Worm (Caenorhabditis elegans): ENCODE measurements around the gene F48F7.5.

The F48F7.5 gene

ce11 chrX:13948810-13949209 is 26.6 kb upstream of the F48F7.5 start, which contains the start of gene alg-1:
Gene alg-1, plus strand, starts transcription at chrX:13949110.
- TF ChIP-seq mab-5 (tag; optimal IDR thresholded peaks at IDR 0.05) (no peak), nhr-2 (tag; optimal IDR thresholded peaks at IDR 0.05) (no peak), pha-4 (tag; optimal IDR thresholded peaks at IDR 0.05) (no peak), ham-2 (GFP tag; optimal IDR thresholded peaks at IDR 0.05) (no peak)

DNA sequence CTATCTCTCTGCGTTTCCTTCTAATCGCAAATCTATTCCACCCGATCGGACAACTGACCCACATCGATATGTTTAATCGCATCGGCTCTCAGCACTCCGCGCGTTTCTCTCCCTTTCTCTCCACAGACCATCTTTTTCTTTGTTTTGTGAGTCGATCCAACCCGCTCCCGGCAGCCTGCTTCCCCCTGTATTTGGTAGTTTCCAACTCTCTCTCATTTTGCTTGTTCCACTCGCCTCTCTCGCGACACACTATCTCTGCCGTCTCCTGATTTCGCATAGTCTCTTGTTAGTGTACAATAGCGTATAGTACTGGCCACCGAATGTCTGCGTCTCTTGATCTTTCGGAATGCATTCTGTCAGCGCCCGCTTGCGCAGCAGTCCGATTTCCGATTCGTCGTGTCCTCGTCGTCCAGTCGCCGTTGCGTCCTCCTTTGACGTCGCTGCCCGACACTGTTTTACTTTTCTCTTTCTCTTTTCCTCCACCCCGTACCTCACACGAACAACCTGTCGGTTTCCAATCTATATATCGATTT is 24.8 kb upstream of the F48F7.5 start:
- TF ChIP-seq ceh-43 (GFP tag; optimal IDR thresholded peaks at IDR 0.05) = no peak
- no peak for TF ChIP-seq snpc-4 (tag; optimal IDR thresholded peaks at IDR 0.05)
- no peak for TF ChIP-seq nhr-76 (tag; optimal IDR thresholded peaks at IDR 0.05)
- peak; percentile 86 for TF ChIP-seq unc-120 (tag; optimal IDR thresholded peaks at IDR 0.05; ENCODE audit: poor library complexity, severe bottlenecking)
- TF ChIP-seq hlh-1 (tag; optimal IDR thresholded peaks at IDR 0.05) = peak; percentile 87
- TF ChIP-seq nhr-237 (tag; optimal IDR thresholded peaks at IDR 0.05) = peak; percentile 29
- peak; percentile 22 for TF ChIP-seq ztf-11 (tag; optimal IDR thresholded peaks at IDR 0.05)
- peak; percentile 21 for TF ChIP-seq mep-1 (tag; optimal IDR thresholded peaks at IDR 0.05)
- TF ChIP-seq elt-1 (tag; optimal IDR thresholded peaks at IDR 0.05; ENCODE audit: borderline replicate concordance, insufficient read depth) = no peak
- no peak for TF ChIP-seq nhr-28 (tag; optimal IDR thresholded peaks at IDR 0.05)
- no peak for TF ChIP-seq flh-1 (GFP tag; optimal IDR thresholded peaks at IDR 0.05)
- TF ChIP-seq nhr-2 (tag; optimal IDR thresholded peaks at IDR 0.05) = no peak
- peak; percentile 12 for TF ChIP-seq drap-1 (GFP tag; optimal IDR thresholded peaks at IDR 0.05)
- TF ChIP-seq sptf-1 (tag; optimal IDR thresholded peaks at IDR 0.05) = peak; percentile 25
- TF ChIP-seq sem-2 (GFP tag; optimal IDR thresholded peaks at IDR 0.05) = no peak
- no peak for TF ChIP-seq tbx-8 (GFP tag; optimal IDR thresholded peaks at IDR 0.05)
- no peak for TF ChIP-seq blmp-1 (tag; optimal IDR thresholded peaks at IDR 0.05)
- TF ChIP-seq ceh-39 (tag; optimal IDR thresholded peaks at IDR 0.05) = peak; percentile 23
- TF ChIP-seq elt-3 (tag; optimal IDR thresholded peaks at IDR 0.05) = no peak
- TF ChIP-seq mls-2 (tag; optimal IDR thresholded peaks at IDR 0.05) = peak; percentile 11
- TF ChIP-seq pha-4 (tag; optimal IDR thresholded peaks at IDR 0.05) = peak; percentile 32
- TF ChIP-seq ceh-83 (GFP tag; optimal IDR thresholded peaks at IDR 0.05) = no peak
- TF ChIP-seq unc-39 (tag; optimal IDR thresholded peaks at IDR 0.05) = no peak
- TF ChIP-seq lsy-2 (tag; optimal IDR thresholded peaks at IDR 0.05) = no peak
- peak; percentile 42 for TF ChIP-seq cnd-1 (tag; optimal IDR thresholded peaks at IDR 0.05)
- TF ChIP-seq unc-62 (GFP tag; optimal IDR thresholded peaks at IDR 0.05) = peak; percentile 30
- TF ChIP-seq mab-5 (tag; optimal IDR thresholded peaks at IDR 0.05) = no peak
- TF ChIP-seq lin-32 (GFP tag; optimal IDR thresholded peaks at IDR 0.05) = no peak
- TF ChIP-seq zip-8 (tag; optimal IDR thresholded peaks at IDR 0.05) = no peak
- peak; percentile 98 for TF ChIP-seq ham-2 (GFP tag; optimal IDR thresholded peaks at IDR 0.05)
- TF ChIP-seq bed-3 (GFP tag; optimal IDR thresholded peaks at IDR 0.05) = no peak
- TF ChIP-seq ces-1 (GFP tag; optimal IDR thresholded peaks at IDR 0.05) = no peak
- TF ChIP-seq nhr-12 (tag; optimal IDR thresholded peaks at IDR 0.05) = no peak
- TF ChIP-seq M03D4.4 (tag; optimal IDR thresholded peaks at IDR 0.05) = no peak
- peak; percentile 3 for TF ChIP-seq lin-13 (tag; optimal IDR thresholded peaks at IDR 0.05)

DNA sequence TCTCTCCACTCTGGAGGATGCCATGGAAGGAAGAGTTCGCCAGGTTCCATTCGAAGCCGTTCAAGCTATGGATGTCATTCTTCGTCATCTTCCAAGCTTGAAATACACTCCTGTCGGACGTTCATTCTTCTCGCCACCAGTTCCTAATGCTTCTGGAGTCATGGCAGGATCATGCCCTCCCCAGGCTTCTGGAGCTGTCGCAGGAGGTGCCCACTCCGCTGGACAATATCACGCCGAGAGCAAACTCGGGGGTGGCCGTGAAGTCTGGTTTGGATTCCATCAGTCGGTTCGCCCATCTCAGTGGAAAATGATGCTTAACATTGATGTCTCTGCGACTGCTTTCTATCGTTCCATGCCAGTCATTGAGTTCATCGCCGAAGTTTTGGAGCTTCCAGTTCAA is 23.1 kb upstream of the F48F7.5 start:
- no peak for TF ChIP-seq bed-3 (GFP tag; optimal IDR thresholded peaks at IDR 0.05)
- no peak for TF ChIP-seq lin-13 (tag; optimal IDR thresholded peaks at IDR 0.05)
- no peak for TF ChIP-seq unc-62 (GFP tag; optimal IDR thresholded peaks at IDR 0.05)
- no peak for TF ChIP-seq ztf-11 (tag; optimal IDR thresholded peaks at IDR 0.05)
- TF ChIP-seq nhr-76 (tag; optimal IDR thresholded peaks at IDR 0.05) = no peak
- no peak for TF ChIP-seq sem-2 (GFP tag; optimal IDR thresholded peaks at IDR 0.05)
- TF ChIP-seq nhr-28 (tag; optimal IDR thresholded peaks at IDR 0.05) = no peak
- TF ChIP-seq nhr-12 (tag; optimal IDR thresholded peaks at IDR 0.05) = no peak
- TF ChIP-seq pha-4 (tag; optimal IDR thresholded peaks at IDR 0.05) = no peak
- no peak for TF ChIP-seq elt-1 (tag; optimal IDR thresholded peaks at IDR 0.05; ENCODE audit: borderline replicate concordance, insufficient read depth)
- TF ChIP-seq sptf-1 (tag; optimal IDR thresholded peaks at IDR 0.05) = no peak
- TF ChIP-seq mep-1 (tag; optimal IDR thresholded peaks at IDR 0.05) = no peak
- no peak for TF ChIP-seq ceh-39 (tag; optimal IDR thresholded peaks at IDR 0.05)
- TF ChIP-seq ceh-83 (GFP tag; optimal IDR thresholded peaks at IDR 0.05) = no peak
- no peak for TF ChIP-seq nhr-2 (tag; optimal IDR thresholded peaks at IDR 0.05)
- no peak for TF ChIP-seq lin-32 (GFP tag; optimal IDR thresholded peaks at IDR 0.05)
- TF ChIP-seq flh-1 (GFP tag; optimal IDR thresholded peaks at IDR 0.05) = no peak
